Fruit fly (Drosophila melanogaster) whole organism, embryonic: ENCODE data around the gene CG11741.

ENCODE experiments used
- Ada2b ChIP-seq: fragments of 200-800 bp; sonication (Bioruptor generic); IDR thresholded peaks from 2 replicates; pipeline ENCODE4 v1.3.6; 2022; ENCODE audit warnings: missing biosample characterization, missing genetic modification characterization
- Aef1 ChIP-seq: fragments of 200-800 bp; sonication (Bioruptor generic); IDR thresholded peaks from 3 replicates; pipeline ENCODE4 v1.3.6; 2022; ENCODE audit warnings: missing biosample characterization, missing genetic modification characterization
- B-H1 ChIP-seq: fragments of 200-800 bp; sonication (Bioruptor generic); IDR thresholded peaks from 3 replicates; pipeline ENCODE4 v1.3.6; 2022; ENCODE audit warnings: missing biosample characterization, missing genetic modification characterization
- CG11695 ChIP-seq: fragments of 200-800 bp; sonication (Bioruptor generic); IDR thresholded peaks from 3 replicates; pipeline ENCODE4 v1.3.6; 2022; ENCODE audit warnings: missing biosample characterization, missing genetic modification characterization
- CG12071 ChIP-seq: fragments of 200-800 bp; sonication (Bioruptor generic); optimal IDR thresholded peaks from 3 replicates; lab custom pipeline; 2018; ENCODE audit warnings: missing biosample characterization, mild to moderate bottlenecking, missing genetic modification characterization
- CG1233 ChIP-seq: fragments of 200-800 bp; sonication (Bioruptor generic); optimal IDR thresholded peaks from 4 replicates; lab custom pipeline; 2018; ENCODE audit warnings: missing biosample characterization, mild to moderate bottlenecking, missing genetic modification characterization
- CG12391 ChIP-seq: fragments of 200-800 bp; sonication (Bioruptor generic); optimal IDR thresholded peaks from 3 replicates; lab custom pipeline; 2018; ENCODE audit warnings: missing biosample characterization, mild to moderate bottlenecking, missing genetic modification characterization, moderate library complexity
- CG12659 ChIP-seq: fragments of 200-800 bp; sonication (Bioruptor generic); optimal IDR thresholded peaks from 3 replicates; lab custom pipeline; 2017; ENCODE audit warnings: mild to moderate bottlenecking, missing biosample characterization, missing genetic modification reagents, missing genetic modification characterization
- CG13296 ChIP-seq: fragments of 200-800 bp; sonication (Bioruptor generic); optimal IDR thresholded peaks from 3 replicates; lab custom pipeline; 2018; ENCODE audit warnings: missing biosample characterization, mild to moderate bottlenecking, missing genetic modification characterization
- CG13775 ChIP-seq: fragments of 200-800 bp; sonication (Bioruptor generic); optimal IDR thresholded peaks from 3 replicates; lab custom pipeline; 2017; ENCODE audit warnings: missing biosample characterization, mild to moderate bottlenecking, missing genetic modification characterization
- CG14014 ChIP-seq: fragments of 200-800 bp; sonication (Bioruptor generic); IDR thresholded peaks from 2 replicates; pipeline ENCODE4 v1.3.6; 2022; ENCODE audit warnings: missing biosample characterization, missing genetic modification characterization
- CG15073 ChIP-seq: fragments of 200-800 bp; sonication (Bioruptor generic); optimal IDR thresholded peaks from 2 replicates; lab custom pipeline; 2016; ENCODE audit warnings: missing biosample characterization, missing genetic modification characterization
- CG1529 ChIP-seq: fragments of 200-800 bp; sonication (Bioruptor generic); optimal IDR thresholded peaks from 3 replicates; lab custom pipeline; 2018; ENCODE audit warnings: missing biosample characterization, missing genetic modification characterization
- CG31441 ChIP-seq: fragments of 200-800 bp; sonication (Bioruptor generic); IDR thresholded peaks from 2 replicates; pipeline ENCODE4 v1.3.6; 2022; ENCODE audit warnings: missing biosample characterization, missing genetic modification characterization
- CG32767 ChIP-seq: fragments of 200-800 bp; sonication (Bioruptor generic); IDR thresholded peaks from 2 replicates; pipeline ENCODE4 v1.3.6; 2022; ENCODE audit warnings: missing biosample characterization, missing genetic modification characterization
- CG34376 ChIP-seq: fragments of 200-800 bp; sonication (Bioruptor generic); optimal IDR thresholded peaks from 2 replicates; lab custom pipeline; 2018; ENCODE audit warnings: missing biosample characterization, mild to moderate bottlenecking, missing genetic modification characterization
- CG6854 ChIP-seq: fragments of 200-800 bp; sonication (Bioruptor generic); optimal IDR thresholded peaks from 3 replicates; lab custom pipeline; 2017; ENCODE audit warnings: missing biosample characterization, mild to moderate bottlenecking, missing genetic modification characterization
- CG7556 ChIP-seq: fragments of 200-800 bp; sonication (Bioruptor generic); optimal IDR thresholded peaks from 2 replicates; lab custom pipeline; 2017; ENCODE audit warnings: missing biosample characterization, mild to moderate bottlenecking, missing genetic modification characterization
- CG7928 ChIP-seq: fragments of 200-800 bp; sonication (Bioruptor generic); optimal IDR thresholded peaks from 2 replicates; lab custom pipeline; 2017; ENCODE audit warnings: missing biosample characterization, mild to moderate bottlenecking, missing genetic modification characterization
- CG8478 ChIP-seq: fragments of >200 bp; optimal IDR thresholded peaks from 2 replicates; lab custom pipeline; 2018
- CG9876 ChIP-seq: fragments of 200-800 bp; sonication (Bioruptor generic); optimal IDR thresholded peaks from 2 replicates; lab custom pipeline; 2016; ENCODE audit warnings: missing biosample characterization, missing genetic modification characterization
- CoRest ChIP-seq: fragments of 200-800 bp; sonication (Bioruptor generic); optimal IDR thresholded peaks from 3 replicates; lab custom pipeline; 2018; ENCODE audit warnings: missing biosample characterization, mild to moderate bottlenecking, missing genetic modification characterization, moderate library complexity
- Dbx ChIP-seq: fragments of 200-800 bp; sonication (Bioruptor generic); IDR thresholded peaks from 3 replicates; pipeline ENCODE4 v1.3.6; 2022; ENCODE audit warnings: missing biosample characterization, missing genetic modification characterization
- Deaf1 ChIP-seq: fragments of 200-800 bp; optimal IDR thresholded peaks from 3 replicates; lab custom pipeline; 2019; ENCODE audit warnings: missing biosample characterization, mild to moderate bottlenecking, missing genetic modification characterization, moderate library complexity
- Dek ChIP-seq: fragments of 200-800 bp; sonication (Bioruptor generic); optimal IDR thresholded peaks from 3 replicates; lab custom pipeline; 2019; ENCODE audit warnings: missing biosample characterization, mild to moderate bottlenecking, missing genetic modification characterization, moderate library complexity
- Fer3 ChIP-seq: fragments of 200-800 bp; sonication (Bioruptor generic); optimal IDR thresholded peaks from 2 replicates; lab custom pipeline; 2018; ENCODE audit warnings: missing biosample characterization, mild to moderate bottlenecking, missing genetic modification characterization, moderate library complexity
- Lim3 ChIP-seq: fragments of 200-800 bp; sonication (Bioruptor generic); IDR thresholded peaks from 2 replicates; pipeline ENCODE4 v1.3.6; 2022; ENCODE audit warnings: missing biosample characterization, missing genetic modification characterization
- Lpt ChIP-seq: fragments of >200 bp; optimal IDR thresholded peaks from 2 replicates; lab custom pipeline; 2018; ENCODE audit warnings: missing biosample characterization, missing genetic modification characterization
- Oli ChIP-seq: fragments of 200-800 bp; sonication (Bioruptor generic); optimal IDR thresholded peaks from 2 replicates; lab custom pipeline; 2018; ENCODE audit warnings: missing biosample characterization, mild to moderate bottlenecking, missing genetic modification characterization, moderate library complexity
- Ptx1 ChIP-seq: fragments of 200-800 bp; sonication (Bioruptor generic); IDR thresholded peaks from 2 replicates; pipeline ENCODE4 v1.3.6; 2022; ENCODE audit warnings: missing biosample characterization, missing genetic modification characterization
- Rfx ChIP-seq: fragments of 200-800 bp; sonication (Bioruptor generic); IDR thresholded peaks from 2 replicates; pipeline ENCODE4 v1.3.6; 2022; ENCODE audit warnings: missing biosample characterization, missing genetic modification characterization
- Trl ChIP-seq, 3 experiments: fragments of >200 bp in 2 of 3; fragments of 200-800 bp in 1 of 3; sonication (Bioruptor generic) in 1 of 3; optimal IDR thresholded peaks; 2 replicates in 1 of 3; 3 replicates in 2 of 3; lab custom pipeline; 2016 to 2017; ENCODE audit warnings: missing biosample characterization in 1 of 3, missing genetic modification characterization in 1 of 3
- bbx ChIP-seq: fragments of 200-800 bp; sonication (Bioruptor generic); IDR thresholded peaks from 2 replicates; pipeline ENCODE4 v1.3.6; 2022; ENCODE audit warnings: missing biosample characterization, missing genetic modification characterization; ENCODE audit not compliant: partially characterized antibody
- bcd ChIP-seq: fragments of 200-800 bp; sonication (Bioruptor generic); optimal IDR thresholded peaks from 2 replicates; lab custom pipeline; 2017; ENCODE audit warnings: missing biosample characterization, mild to moderate bottlenecking, missing genetic modification characterization
- caup ChIP-seq: fragments of 200-800 bp; sonication (Bioruptor generic); optimal IDR thresholded peaks from 3 replicates; lab custom pipeline; 2017; ENCODE audit warnings: missing biosample characterization, mild to moderate bottlenecking, missing genetic modification characterization, moderate library complexity; ENCODE audit not compliant: severe bottlenecking
- crol ChIP-seq: fragments of 200-800 bp; sonication (Bioruptor generic); IDR thresholded peaks from 2 replicates; pipeline ENCODE4 v1.3.6; 2022; ENCODE audit warnings: missing biosample characterization, missing genetic modification characterization
- cwo ChIP-seq: fragments of 200-800 bp; sonication (Bioruptor generic); optimal IDR thresholded peaks from 3 replicates; lab custom pipeline; 2017; ENCODE audit warnings: missing biosample characterization, missing genetic modification characterization, mild to moderate bottlenecking, moderate library complexity, missing genetic modification reagents
- hb ChIP-seq: fragments of 200-800 bp; sonication (Bioruptor generic); IDR thresholded peaks from 3 replicates; pipeline ENCODE4 v1.3.6; 2022; ENCODE audit warnings: missing biosample characterization, missing genetic modification characterization; ENCODE audit not compliant: partially characterized antibody
- nmo ChIP-seq: fragments of 200-800 bp; sonication (Bioruptor generic); optimal IDR thresholded peaks from 2 replicates; lab custom pipeline; 2018; ENCODE audit warnings: missing biosample characterization, mild to moderate bottlenecking, missing genetic modification characterization, moderate library complexity
- sim ChIP-seq: fragments of 200-800 bp; sonication (Bioruptor generic); IDR thresholded peaks from 2 replicates; pipeline ENCODE4 v1.3.6; 2022; ENCODE audit warnings: missing biosample characterization, missing genetic modification characterization
- sisA ChIP-seq: fragments of 200-800 bp; sonication (Bioruptor generic); IDR thresholded peaks from 2 replicates; pipeline ENCODE4 v1.3.6; 2022; ENCODE audit warnings: missing biosample characterization, missing genetic modification characterization
- usp ChIP-seq: fragments of >200 bp; optimal IDR thresholded peaks from 2 replicates; lab custom pipeline; 2017; ENCODE audit warnings: missing biosample characterization, missing genetic modification characterization
- zen ChIP-seq: fragments of 200-800 bp; sonication (Bioruptor generic); optimal IDR thresholded peaks from 3 replicates; lab custom pipeline; 2018; ENCODE audit warnings: missing biosample characterization, mild to moderate bottlenecking, missing genetic modification characterization, moderate library complexity

CG11741 gene

DNA sequence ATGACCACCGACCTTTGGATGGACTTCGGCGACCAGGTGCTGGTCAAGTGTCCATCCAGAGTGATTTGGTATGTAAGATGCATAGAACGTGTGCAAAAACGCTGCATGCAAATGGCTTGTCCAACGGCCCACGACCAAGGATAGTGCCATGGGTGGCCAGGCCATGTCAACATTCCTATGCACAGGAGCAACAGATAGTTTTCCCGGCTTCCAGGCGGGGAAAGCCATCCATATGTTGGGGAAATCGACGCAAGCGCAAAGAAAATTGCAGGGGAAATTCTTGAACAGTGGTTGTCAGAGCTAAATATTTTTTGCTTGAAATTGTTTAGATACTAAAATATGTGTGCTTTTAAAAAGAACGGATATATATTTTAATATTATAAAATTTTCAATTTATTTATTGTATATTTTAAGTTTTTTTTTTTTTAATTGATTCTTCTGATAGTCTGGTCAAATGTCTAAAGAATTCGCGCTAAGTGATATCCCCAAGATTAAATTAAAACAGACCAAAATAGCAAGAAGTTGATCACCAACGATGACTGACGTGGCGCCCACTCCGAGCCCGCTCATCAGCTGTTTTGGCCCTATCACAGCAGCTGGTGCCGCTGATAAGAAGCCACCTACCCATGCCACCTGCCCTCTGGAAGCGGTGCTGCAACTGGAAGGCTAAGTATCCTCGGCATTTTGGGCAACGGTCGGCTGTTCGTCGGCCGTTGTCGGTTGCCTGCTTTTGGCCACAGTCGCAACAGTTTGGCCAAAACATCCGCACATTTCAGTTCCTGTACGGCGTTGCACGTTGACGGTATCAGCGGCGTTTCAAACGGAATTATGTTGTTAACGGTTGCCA lies 49.0 kb upstream of the CG11741 start, which contains the start of gene 5-HT2B (continued):
- TF ChIP-seq bcd (peak; percentile 31), CG13775 (GFP tag; lab: Kevin White, UChicago) (peak; percentile 32), CG12391 (tag; lab: Kevin White, UChicago) (peak; percentile 36), CG32767 (GFP tag; lab: Robert Waterston, UW) (0 out of 2 replicates have a peak, but pooled peaks have one; percentile 31), B-H1 (no peak), CG15073 (GFP tag; lab: Kevin White, UChicago) (no peak), CG8478 (lab: Kevin White, UChicago) (no peak), sim (no peak), CG12659 (GFP tag; lab: Kevin White, UChicago) (peak; percentile 33), usp (GFP tag; lab: Kevin White, UChicago) (no peak), Deaf1 (tag; lab: Kevin White, UChicago) (peak; percentile 88), hb (GFP tag; lab: Robert Waterston, UW) (no peak), nmo (GFP tag; lab: Kevin White, UChicago) (peak; percentile 0), CG6854 (GFP tag; lab: Kevin White, UChicago) (peak; percentile 44), CG31441 (GFP tag; lab: Robert Waterston, UW) (0 out of 2 replicates have a peak, but pooled peaks have one; percentile 27), zen (no peak), CG1529 (no peak), CG34376 (no peak), Lpt (GFP tag; lab: Kevin White, UChicago) (no peak), Dbx (0 out of 3 replicates have a peak, but pooled peaks have one; percentile 41), Rfx (GFP tag; lab: Robert Waterston, UW) (peak; percentile 46; the same call in 1 of the 2 replicates), Ada2b (GFP tag; lab: Robert Waterston, UW) (0 out of 2 replicates have a peak, but pooled peaks have one; percentile 18), crol (GFP tag; lab: Robert Waterston, UW) (no peak), CG13296 (GFP tag; lab: Kevin White, UChicago) (peak; percentile 44), Lim3 (no peak), CG14014 (0 out of 2 replicates have a peak, but pooled peaks have one; percentile 33), Oli (tag; lab: Kevin White, UChicago) (peak; percentile 31), CG1233 (peak; percentile 25), CG7928 (GFP tag; lab: Kevin White, UChicago) (no peak), Aef1 (peak; percentile 23; the same call in 1 of the 3 replicates), caup (GFP tag; lab: Kevin White, UChicago) (peak; percentile 39), Fer3 (peak; percentile 34), CG9876 (GFP tag; lab: Kevin White, UChicago) (no peak), CG12071 (no peak), Ptx1 (GFP tag; lab: Robert Waterston, UW) (peak; percentile 34; the same call in 1 of the 2 replicates), CG7556 (GFP tag; lab: Kevin White, UChicago) (peak; percentile 73), sisA (GFP tag; lab: Robert Waterston, UW) (no peak), cwo (GFP tag; lab: Kevin White, UChicago) (peak; percentile 52), Dek (peak; percentile 26), bbx (no peak), Trl (optimal IDR thresholded peaks at IDR 0.05; lab: Kevin White, UChicago) (no peak), Trl (GFP tag; optimal IDR thresholded peaks at IDR 0.05; lab: Kevin White, UChicago) (no peak), CoRest (tag; lab: Kevin White, UChicago) (peak; percentile 22), CG11695 (GFP tag; lab: Robert Waterston, UW) (0 out of 3 replicates have a peak, but pooled peaks have one; percentile 9)
